Worm (Caenorhabditis elegans): ENCODE data around the gene lgmn-1.

lgmn-1 gene

DNA sequence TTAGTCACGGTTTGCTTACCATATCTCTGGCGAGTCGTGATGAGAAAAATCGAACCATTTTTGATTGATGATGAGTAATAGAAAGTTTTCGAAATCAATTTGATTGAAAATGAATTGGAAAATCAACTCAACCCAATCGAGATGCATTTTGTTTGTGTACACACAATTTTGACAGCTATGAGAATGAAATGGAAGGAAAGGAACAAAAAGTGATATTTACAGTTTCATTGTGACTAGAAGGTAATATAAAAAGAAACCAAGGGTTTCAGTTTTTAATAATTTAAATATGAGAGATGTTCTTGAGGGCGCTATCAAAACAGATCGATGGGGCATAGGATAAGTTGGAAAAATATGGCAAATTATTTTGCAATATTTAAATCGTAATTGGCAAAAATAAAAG, 4.3 kb downstream of the lgmn-1 start, which contains the start of gene cal-1:
Gene cal-1 (minus strand): TSS at position 101 of the 400 bp plus-strand sequence.
- TF ChIP-seq alr-1 (tag; optimal IDR thresholded peaks at IDR 0.05; ENCODE audit: borderline replicate concordance) (no peak), egl-13 (tag; optimal IDR thresholded peaks at IDR 0.05) (no peak), nhr-11 (tag; optimal IDR thresholded peaks at IDR 0.05) (no peak), nhr-77 (tag; optimal IDR thresholded peaks at IDR 0.05) (no peak), unc-98 (GFP tag; IDR thresholded peaks at IDR 0.05) (no peak), lin-35 (GFP tag; optimal IDR thresholded peaks at IDR 0.05) (no peak), egl-27 (tag; optimal IDR thresholded peaks at IDR 0.05) (no peak), hpl-2 (GFP tag; optimal IDR thresholded peaks at IDR 0.05) (no peak), zag-1 (tag; optimal IDR thresholded peaks at IDR 0.05) (no peak), snpc-4 (tag; optimal IDR thresholded peaks at IDR 0.05) (no peak)

ce11 chrV:12517757-12518156, 4.9 kb downstream of the lgmn-1 start:
- TF ChIP-seq snu-23 (GFP tag; optimal IDR thresholded peaks at IDR 0.05): peak; percentile 38
- no peak for TF ChIP-seq lir-3 (tag; optimal IDR thresholded peaks at IDR 0.05; ENCODE audit: poor library complexity)
- no peak for TF ChIP-seq elt-2 (tag; optimal IDR thresholded peaks at IDR 0.05)
- TF ChIP-seq nhr-20 (tag; optimal IDR thresholded peaks at IDR 0.05): peak; percentile 19
- TF ChIP-seq nhr-11 (tag; optimal IDR thresholded peaks at IDR 0.05): peak; percentile 8
- peak; percentile 43 for TF ChIP-seq nhr-19 (GFP tag; conservative IDR thresholded peaks at IDR 0.05)
- peak; percentile 31 for TF ChIP-seq rnt-1 (tag; optimal IDR thresholded peaks at IDR 0.05)
- peak; percentile 25 to 39 for TF ChIP-seq lsy-2 (tag; optimal IDR thresholded peaks at IDR 0.05)
- TF ChIP-seq nhr-71 (tag; optimal IDR thresholded peaks at IDR 0.05): peak; percentile 69
- TF ChIP-seq ceh-82 (tag; optimal IDR thresholded peaks at IDR 0.05): no peak
- TF ChIP-seq ces-1 (GFP tag; optimal IDR thresholded peaks at IDR 0.05): no peak
- no peak for TF ChIP-seq pag-3 (tag; optimal IDR thresholded peaks at IDR 0.05; ENCODE audit: borderline replicate concordance, insufficient read depth)
- TF ChIP-seq lin-39 (tag; optimal IDR thresholded peaks at IDR 0.05): peak; percentile 42
- TF ChIP-seq lin-14 (GFP tag; optimal IDR thresholded peaks at IDR 0.05): peak; percentile 82
- peak in 1 of 2 experiments; percentile 1 for TF ChIP-seq efl-1 (optimal IDR thresholded peaks at IDR 0.05)
- no peak for TF ChIP-seq efl-1 (GFP tag; optimal IDR thresholded peaks at IDR 0.05 in 1 of 2)

DNA sequence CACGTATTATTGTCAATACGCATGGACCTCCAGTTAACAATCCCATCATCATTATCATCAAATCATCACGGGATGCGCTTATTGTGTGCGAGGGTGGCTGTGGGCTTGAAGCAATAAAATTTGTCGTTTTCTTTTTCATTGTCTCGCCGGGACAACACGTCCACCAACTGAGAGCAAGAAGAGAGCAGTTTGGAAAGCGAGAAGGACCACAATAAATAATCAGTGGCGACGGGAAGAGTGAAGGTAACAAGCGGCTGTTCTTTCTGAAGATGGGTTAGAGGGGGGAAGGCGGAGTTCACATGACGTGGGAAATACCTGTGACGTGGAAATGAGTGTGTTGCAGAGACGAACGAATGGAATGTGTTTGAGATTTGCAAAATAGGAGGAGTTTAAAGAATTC, 5.9 kb downstream of the lgmn-1 start:
- TF ChIP-seq mdl-1 (tag; optimal IDR thresholded peaks at IDR 0.05) (no peak), lsy-2 (tag; optimal IDR thresholded peaks at IDR 0.05) (peak; percentile 45 to 53), fkh-8 (tag; optimal IDR thresholded peaks at IDR 0.05) (no peak), fos-1 (tag; optimal IDR thresholded peaks at IDR 0.05) (no peak), vab-15 (tag; optimal IDR thresholded peaks at IDR 0.05) (peak; percentile 50), hpl-2 (GFP tag; optimal IDR thresholded peaks at IDR 0.05) (no peak), tbx-2 (tag; optimal IDR thresholded peaks at IDR 0.05) (peak; percentile 5), nhr-237 (tag; optimal IDR thresholded peaks at IDR 0.05) (no peak), egl-27 (tag; optimal IDR thresholded peaks at IDR 0.05) (no peak), pag-3 (tag; optimal IDR thresholded peaks at IDR 0.05; ENCODE audit: borderline replicate concordance, insufficient read depth) (peak; percentile 3), fkh-10 (GFP tag; optimal IDR thresholded peaks at IDR 0.05) (no peak), swsn-7 (tag; optimal IDR thresholded peaks at IDR 0.05) (peak; percentile 45), lin-14 (GFP tag; optimal IDR thresholded peaks at IDR 0.05) (peak; percentile 95), nhr-20 (tag; optimal IDR thresholded peaks at IDR 0.05) (peak; percentile 71), unc-130 (tag; optimal IDR thresholded peaks at IDR 0.05) (peak; percentile 82), lin-35 (GFP tag; optimal IDR thresholded peaks at IDR 0.05) (no peak), lir-3 (tag; optimal IDR thresholded peaks at IDR 0.05; ENCODE audit: poor library complexity) (peak; percentile 3), mep-1 (tag; optimal IDR thresholded peaks at IDR 0.05) (peak; percentile 30), nhr-19 (GFP tag; conservative IDR thresholded peaks at IDR 0.05) (peak; percentile 62), ztf-4 (tag; optimal IDR thresholded peaks at IDR 0.05) (peak; percentile 37), egl-13 (tag; optimal IDR thresholded peaks at IDR 0.05) (no peak), snu-23 (GFP tag; optimal IDR thresholded peaks at IDR 0.05) (peak; percentile 65), pax-3 (tag; optimal IDR thresholded peaks at IDR 0.05) (peak; percentile 21), rnt-1 (tag; optimal IDR thresholded peaks at IDR 0.05) (peak; percentile 86), nhr-47 (tag; optimal IDR thresholded peaks at IDR 0.05) (peak; percentile 28), lin-39 (tag; optimal IDR thresholded peaks at IDR 0.05) (peak; percentile 36), sup-37 (GFP tag; optimal IDR thresholded peaks at IDR 0.05) (no peak), nhr-71 (tag; optimal IDR thresholded peaks at IDR 0.05) (peak; percentile 91)

Data from whole organism, L1 larva.